Fruit fly (Drosophila melanogaster): ENCODE measurements around the gene wake.

The wake gene

dm6 chr3R:22597344-22597954 is 42.2 kb upstream of the wake start (continued):
- peak; percentile 87 for TF ChIP-seq ttk (GFP tag; IDR thresholded peaks at IDR 0.05)
- peak; percentile 13 for TF ChIP-seq Bdp1 (GFP tag; optimal IDR thresholded peaks at IDR 0.05)
- no peak for TF ChIP-seq CG13894 (tag; optimal IDR thresholded peaks at IDR 0.05)
- TF ChIP-seq org-1 (GFP tag; optimal IDR thresholded peaks at IDR 0.05) = peak; percentile 53
- TF ChIP-seq row (GFP tag; IDR thresholded peaks at IDR 0.05) = peak; percentile 82
- TF ChIP-seq CG18619 (GFP tag; optimal IDR thresholded peaks at IDR 0.05) = peak; percentile 40
- TF ChIP-seq H15 (GFP tag; IDR thresholded peaks at IDR 0.05) = peak; percentile 78; the same call in 2 of the 3 replicates
- TF ChIP-seq CG1529 (GFP tag; optimal IDR thresholded peaks at IDR 0.05) = peak; percentile 69
- TF ChIP-seq tup (GFP tag; optimal IDR thresholded peaks at IDR 0.05) = no peak
- peak; percentile 76 for TF ChIP-seq fd96Cb (tag; optimal IDR thresholded peaks at IDR 0.05)
- peak; percentile 31; the same call in 1 of the 2 replicates for TF ChIP-seq ro (GFP tag; IDR thresholded peaks at IDR 0.05)
- TF ChIP-seq CG9876 (GFP tag; optimal IDR thresholded peaks at IDR 0.05) = peak; percentile 31
- peak; percentile 15 for TF ChIP-seq CG3163 (GFP tag; optimal IDR thresholded peaks at IDR 0.05)
- TF ChIP-seq ac (GFP tag; optimal IDR thresholded peaks at IDR 0.05) = no peak
- TF ChIP-seq CG17385 (GFP tag; optimal IDR thresholded peaks at IDR 0.05) = peak; percentile 62
- TF ChIP-seq grau (tag; optimal IDR thresholded peaks at IDR 0.05) = peak; percentile 94
- peak; percentile 11 for TF ChIP-seq Dek (tag; optimal IDR thresholded peaks at IDR 0.05)
- peak; percentile 75 for TF ChIP-seq tin (GFP tag; optimal IDR thresholded peaks at IDR 0.05)
- TF ChIP-seq zen (tag; optimal IDR thresholded peaks at IDR 0.05) = no peak
- no peak for TF ChIP-seq MESR4 (GFP tag; optimal IDR thresholded peaks at IDR 0.05)
- peak in 1 of 2 experiments; percentile 52 for TF ChIP-seq dpn (GFP tag; optimal IDR thresholded peaks at IDR 0.05)
- no peak for TF ChIP-seq CG7987 (GFP tag; optimal IDR thresholded peaks at IDR 0.05)
- TF ChIP-seq CG5953 (GFP tag; IDR thresholded peaks at IDR 0.05) = peak; percentile 87
- peak; percentile 62 for TF ChIP-seq NC2β (GFP tag; optimal IDR thresholded peaks at IDR 0.05)
- no peak for TF ChIP-seq CG15514 (GFP tag; optimal IDR thresholded peaks at IDR 0.05)
- TF ChIP-seq her (GFP tag; optimal IDR thresholded peaks at IDR 0.05) = peak; percentile 55
- TF ChIP-seq nau (GFP tag; optimal IDR thresholded peaks at IDR 0.05) = no peak
- no peak for TF ChIP-seq CG6765 (GFP tag; optimal IDR thresholded peaks at IDR 0.05)
- TF ChIP-seq CG8388 (GFP tag; optimal IDR thresholded peaks at IDR 0.05) = peak; percentile 75
- no peak for TF ChIP-seq Dfd (GFP tag; optimal IDR thresholded peaks at IDR 0.05)
- TF ChIP-seq CG12391 (tag; optimal IDR thresholded peaks at IDR 0.05) = peak; percentile 76
- no peak for TF ChIP-seq tio (GFP tag; optimal IDR thresholded peaks at IDR 0.05)
- TF ChIP-seq ind (GFP tag; optimal IDR thresholded peaks at IDR 0.05) = peak; percentile 67
- TF ChIP-seq Ptx1 (GFP tag; IDR thresholded peaks at IDR 0.05) = peak; percentile 82
- peak; percentile 7 for TF ChIP-seq CG13775 (GFP tag; optimal IDR thresholded peaks at IDR 0.05)
- TF ChIP-seq CG3838 (GFP tag; optimal IDR thresholded peaks at IDR 0.05) = no peak
- peak; percentile 73; the same call in 2 of the 3 replicates for TF ChIP-seq CG11456 (GFP tag; IDR thresholded peaks at IDR 0.05)
- peak; percentile 54; the same call in 1 of the 2 replicates for TF ChIP-seq dati (GFP tag; IDR thresholded peaks at IDR 0.05)
- peak; percentile 65 for TF ChIP-seq ewg (GFP tag; optimal IDR thresholded peaks at IDR 0.05)
- TF ChIP-seq CG14441 (GFP tag; IDR thresholded peaks at IDR 0.05) = peak; percentile 66
- TF ChIP-seq HLH54F (GFP tag; optimal IDR thresholded peaks at IDR 0.05) = peak; percentile 15
- TF ChIP-seq ase (GFP tag; IDR thresholded peaks at IDR 0.05) = peak; percentile 65; the same call in 1 of the 3 replicates
- no peak for TF ChIP-seq wdn (GFP tag; IDR thresholded peaks at IDR 0.05)
- peak; percentile 59 for TF ChIP-seq CG3847 (GFP tag; IDR thresholded peaks at IDR 0.05)
- TF ChIP-seq CG15011 (GFP tag; optimal IDR thresholded peaks at IDR 0.05) = no peak
- peak; percentile 81 for TF ChIP-seq Drgx (GFP tag; IDR thresholded peaks at IDR 0.05)
